Worm (Caenorhabditis elegans) whole organism, L1 larva: ENCODE results near the gene F17A2.16.

Experiments
- egl-27 ChIP-seq, 2 experiments: fragments of 150-350 bp in 1 of 2; sonication (generic microtip); optimal IDR thresholded peaks; 3 replicates each; lab custom pipeline; 2017 to 2018; ENCODE audit warnings: missing biosample characterization in 2 of 2, missing genetic modification characterization in 2 of 2, missing genetic modification reagents in 2 of 2
- elt-3 ChIP-seq, 6 experiments: fragments of 150-350 bp in 1 of 6; sonication (generic microtip); optimal IDR thresholded peaks; 2 replicates each; lab custom pipeline; 2017 to 2018; ENCODE audit warnings: missing biosample characterization in 6 of 6, missing genetic modification characterization in 6 of 6, inconsistent platforms in 1 of 6
- nhr-76 ChIP-seq: sonication (generic microtip); optimal IDR thresholded peaks from 2 replicates; lab custom pipeline; 2017; ENCODE audit warnings: missing biosample characterization, missing genetic modification characterization
- ztf-11 ChIP-seq, 2 experiments: sonication (generic microtip); optimal IDR thresholded peaks; 2 replicates each; lab custom pipeline; 2016 to 2017; ENCODE audit warnings: missing genetic modification characterization in 2 of 2, missing biosample characterization in 1 of 2, missing compliant biosample characterization in 1 of 2

ce11 chrX:12304231-12304630, 4.0 kb upstream of the F17A2.16 start:
- TF ChIP-seq elt-3 (tag; optimal IDR thresholded peaks at IDR 0.05; lab: Kevin White, UChicago) = no peak
- TF ChIP-seq ztf-11 (tag; optimal IDR thresholded peaks at IDR 0.05; lab: Kevin White, UChicago) = no peak
- TF ChIP-seq nhr-76 = no peak
- TF ChIP-seq egl-27 (tag; optimal IDR thresholded peaks at IDR 0.05; lab: Kevin White, UChicago) = no peak
